Fruit fly (Drosophila melanogaster) whole organism, embryonic: ENCODE data around the gene CG10589.

Experiments used
- Blimp-1 ChIP-seq: fragments of 200-800 bp; sonication (Bioruptor generic); optimal IDR thresholded peaks from 3 replicates; lab custom pipeline; 2018; ENCODE audit warnings: missing biosample characterization, missing genetic modification characterization, mild to moderate bottlenecking, moderate library complexity, missing genetic modification reagents
- CG17186 ChIP-seq: fragments of 200-800 bp; sonication (Bioruptor generic); optimal IDR thresholded peaks from 3 replicates; lab custom pipeline; 2017; ENCODE audit warnings: missing biosample characterization, missing genetic modification reagents, missing genetic modification characterization
- CG17612 ChIP-seq: fragments of 200-800 bp; sonication (Bioruptor generic); IDR thresholded peaks from 2 replicates; pipeline ENCODE4 v1.3.6; 2022; ENCODE audit warnings: missing biosample characterization, missing genetic modification characterization
- CG6791 ChIP-seq: fragments of 200-800 bp; sonication (Bioruptor generic); IDR thresholded peaks from 3 replicates; pipeline ENCODE4 v1.3.6; 2022; ENCODE audit warnings: missing biosample characterization, missing genetic modification characterization; ENCODE audit not compliant: partially characterized antibody
- CTCF ChIP-seq: fragments of 200-800 bp; sonication (Bioruptor generic); optimal IDR thresholded peaks from 2 replicates; lab custom pipeline; 2017; ENCODE audit warnings: missing biosample characterization, mild to moderate bottlenecking, missing genetic modification characterization, moderate library complexity
- Dbx ChIP-seq: fragments of 200-800 bp; sonication (Bioruptor generic); IDR thresholded peaks from 3 replicates; pipeline ENCODE4 v1.3.6; 2022; ENCODE audit warnings: missing biosample characterization, missing genetic modification characterization
- Dfd ChIP-seq, 2 experiments: fragments of >200 bp; optimal IDR thresholded peaks; 2 replicates each; lab custom pipeline; 2017; ENCODE audit warnings: missing biosample characterization in 2 of 2, missing genetic modification characterization in 2 of 2
- Gug ChIP-seq: fragments of 200-800 bp; sonication (Bioruptor generic); IDR thresholded peaks from 4 replicates; pipeline ENCODE4 v1.3.6; 2022; ENCODE audit warnings: missing biosample characterization, missing genetic modification characterization
- Stat92E ChIP-seq, 3 experiments: fragments of >200 bp in 2 of 3; fragments of 200-800 bp in 1 of 3; sonication (Bioruptor generic) in 1 of 3; optimal IDR thresholded peaks; 2 replicates each; lab custom pipeline; 2017 to 2019; ENCODE audit warnings: missing biosample characterization in 3 of 3, missing genetic modification characterization in 3 of 3, mild to moderate bottlenecking in 1 of 3, moderate library complexity in 1 of 3
- dysf ChIP-seq: fragments of 200-800 bp; sonication (Bioruptor generic); IDR thresholded peaks from 3 replicates; pipeline ENCODE4 v1.3.6; 2022; ENCODE audit warnings: missing biosample characterization, missing genetic modification characterization
- ro ChIP-seq: fragments of 200-800 bp; sonication (Bioruptor generic); IDR thresholded peaks from 2 replicates; pipeline ENCODE4 v1.3.6; 2022; ENCODE audit warnings: missing biosample characterization, missing genetic modification characterization

DNA sequence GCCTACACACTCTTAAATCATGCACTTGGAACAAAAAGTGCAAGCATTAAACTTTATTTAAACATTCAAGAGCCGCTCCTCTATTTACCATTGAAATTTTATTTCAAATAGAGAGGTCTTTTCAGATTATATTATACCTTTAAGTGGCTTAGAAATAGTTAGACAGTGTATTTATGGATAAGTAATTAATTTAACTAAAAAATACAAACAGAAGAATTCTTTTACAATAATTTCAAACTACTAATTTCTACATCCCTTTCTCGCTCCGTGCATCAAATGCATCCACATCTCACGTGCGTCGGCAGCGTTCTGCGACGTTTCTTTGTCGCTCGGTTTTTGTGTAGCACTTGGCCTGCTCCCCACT, 22.5 kb downstream of the CG10589 start:
- TF ChIP-seq Gug (GFP tag; lab: Robert Waterston, UW) = peak; percentile 47; the same call in 2 of the 4 replicates
- TF ChIP-seq Stat92E (GFP tag; optimal IDR thresholded peaks at IDR 0.05; lab: Kevin White, UChicago) = no peak
- peak; percentile 85 for TF ChIP-seq Blimp-1 (GFP tag; lab: Kevin White, UChicago)
- TF ChIP-seq ro = peak; percentile 32; the same call in 1 of the 2 replicates
- TF ChIP-seq CG6791 = no peak
- no peak for TF ChIP-seq Dfd (GFP tag; optimal IDR thresholded peaks at IDR 0.05; lab: Kevin White, UChicago)
- TF ChIP-seq CG17186 (GFP tag; lab: Kevin White, UChicago) = no peak
- no peak for TF ChIP-seq Dbx
- peak; percentile 59; the same call in 2 of the 3 replicates for TF ChIP-seq dysf (GFP tag; lab: Robert Waterston, UW)
- no peak for TF ChIP-seq CG17612 (GFP tag; lab: Robert Waterston, UW)
- no peak for TF ChIP-seq CTCF (GFP tag; lab: Kevin White, UChicago)
